Worm (Caenorhabditis elegans): ENCODE results near the gene ads-1.

ce11 chrIII:298456-298855 is at the start of gene ads-1:
- TF ChIP-seq ama-1 (optimal IDR thresholded peaks at IDR 0.05) (no peak), sea-1 (GFP tag; conservative IDR thresholded peaks at IDR 0.05) (no peak), hmbx-1 (tag; optimal IDR thresholded peaks at IDR 0.05) (no peak), ceh-36 (tag; optimal IDR thresholded peaks at IDR 0.05) (no peak), aly-1 (tag; optimal IDR thresholded peaks at IDR 0.05) (no peak), ets-7 (tag; optimal IDR thresholded peaks at IDR 0.05) (no peak), pes-1 (GFP tag; IDR thresholded peaks at IDR 0.05) (no peak), tbx-11 (GFP tag; IDR thresholded peaks at IDR 0.05) (no peak)
